Worm (Caenorhabditis elegans) whole organism, young adult: ENCODE results near the gene Y55F3AM.11.

Experiments used
- K12H6.12 ChIP-seq: fragments of 200-800 bp; sonication (Bioruptor generic); optimal IDR thresholded peaks from 2 replicates; lab custom pipeline; 2018; ENCODE audit warnings: mild to moderate bottlenecking, missing genetic modification characterization, missing compliant biosample characterization
- bed-1 ChIP-seq: fragments of 200-800 bp; sonication (Bioruptor generic); IDR thresholded peaks from 2 replicates; pipeline ENCODE4 v1.3.6; 2022; ENCODE audit warnings: missing genetic modification reagents, missing genetic modification characterization, missing compliant biosample characterization
- ccch-3 ChIP-seq: fragments of 200-800 bp; sonication (Bioruptor generic); optimal IDR thresholded peaks from 2 replicates; lab custom pipeline; 2018; ENCODE audit warnings: mild to moderate bottlenecking, missing genetic modification characterization, missing compliant biosample characterization
- madf-8 ChIP-seq: fragments of 200-800 bp; sonication (Bioruptor generic); conservative IDR thresholded peaks from 2 replicates; pipeline ENCODE4 v1.3.6; 2022; ENCODE audit warnings: missing genetic modification reagents, missing genetic modification characterization, missing compliant biosample characterization
- snpc-1.1 ChIP-seq: sonication (generic microtip); optimal IDR thresholded peaks from 2 replicates; lab custom pipeline; 2017; ENCODE audit warnings: missing genetic modification characterization, mild to moderate bottlenecking, missing compliant biosample characterization, antibody characterized with exemption, moderate library complexity, missing genotype, missing genetic modification reagents; ENCODE audit not compliant: insufficient read depth
- unc-62 ChIP-seq: fragments of 150-350 bp; optimal IDR thresholded peaks from 2 replicates; lab custom pipeline; 2014; ENCODE audit warnings: missing biosample characterization, missing genetic modification reagents, missing genetic modification characterization

- TF ChIP-seq madf-8 (GFP tag; lab: Robert Waterston, UW) (no peak), bed-1 (GFP tag; lab: Robert Waterston, UW) (no peak), snpc-1.1 (no peak), ccch-3 (GFP tag; lab: Kevin White, UChicago) (no peak), unc-62 (no peak), K12H6.12 (tag; lab: Kevin White, UChicago) (no peak)
Measured at ce11 chrIV:1063058-1063457, 18.9 kb upstream of the Y55F3AM.11 start.
